Fruit fly (Drosophila melanogaster) whole organism, pupa: Measurements from ENCODE around the gene escl.
A peak's percentile ranks its signal among the peaks of the same experiment; 100 is the strongest.

Experiments used
- CG14655 ChIP-seq: fragments of 200-800 bp; sonication (Bioruptor generic); optimal IDR thresholded peaks from 3 replicates; lab custom pipeline; 2017; ENCODE audit warnings: mild to moderate bottlenecking, missing biosample characterization, missing genetic modification reagents, missing genetic modification characterization
- CG34367 ChIP-seq: fragments of 200-800 bp; sonication (Bioruptor generic); optimal IDR thresholded peaks from 2 replicates; lab custom pipeline; 2018; ENCODE audit warnings: missing biosample characterization, mild to moderate bottlenecking, missing genetic modification characterization
- CG4496 ChIP-seq: fragments of 200-800 bp; sonication (Bioruptor generic); IDR thresholded peaks from 3 replicates; pipeline ENCODE4 v1.3.6; 2022; ENCODE audit warnings: missing biosample characterization, missing genetic modification characterization
- CG8301 ChIP-seq: fragments of 200-800 bp; sonication (Bioruptor generic); optimal IDR thresholded peaks from 2 replicates; lab custom pipeline; 2018; ENCODE audit warnings: missing biosample characterization, mild to moderate bottlenecking, missing genetic modification characterization
- Ets98B ChIP-seq: fragments of 200-800 bp; sonication (Bioruptor generic); IDR thresholded peaks from 2 replicates; pipeline ENCODE4 v1.3.6; 2022; ENCODE audit warnings: missing biosample characterization, missing genetic modification characterization
- Pif1B ChIP-seq: fragments of 200-800 bp; sonication (Bioruptor generic); optimal IDR thresholded peaks from 3 replicates; lab custom pipeline; 2016; ENCODE audit warnings: missing biosample characterization, missing genetic modification characterization
- rn ChIP-seq: fragments of 200-800 bp; sonication (Bioruptor generic); IDR thresholded peaks from 2 replicates; pipeline ENCODE4 v1.3.6; 2022; ENCODE audit warnings: missing biosample characterization, missing genetic modification characterization

DNA sequence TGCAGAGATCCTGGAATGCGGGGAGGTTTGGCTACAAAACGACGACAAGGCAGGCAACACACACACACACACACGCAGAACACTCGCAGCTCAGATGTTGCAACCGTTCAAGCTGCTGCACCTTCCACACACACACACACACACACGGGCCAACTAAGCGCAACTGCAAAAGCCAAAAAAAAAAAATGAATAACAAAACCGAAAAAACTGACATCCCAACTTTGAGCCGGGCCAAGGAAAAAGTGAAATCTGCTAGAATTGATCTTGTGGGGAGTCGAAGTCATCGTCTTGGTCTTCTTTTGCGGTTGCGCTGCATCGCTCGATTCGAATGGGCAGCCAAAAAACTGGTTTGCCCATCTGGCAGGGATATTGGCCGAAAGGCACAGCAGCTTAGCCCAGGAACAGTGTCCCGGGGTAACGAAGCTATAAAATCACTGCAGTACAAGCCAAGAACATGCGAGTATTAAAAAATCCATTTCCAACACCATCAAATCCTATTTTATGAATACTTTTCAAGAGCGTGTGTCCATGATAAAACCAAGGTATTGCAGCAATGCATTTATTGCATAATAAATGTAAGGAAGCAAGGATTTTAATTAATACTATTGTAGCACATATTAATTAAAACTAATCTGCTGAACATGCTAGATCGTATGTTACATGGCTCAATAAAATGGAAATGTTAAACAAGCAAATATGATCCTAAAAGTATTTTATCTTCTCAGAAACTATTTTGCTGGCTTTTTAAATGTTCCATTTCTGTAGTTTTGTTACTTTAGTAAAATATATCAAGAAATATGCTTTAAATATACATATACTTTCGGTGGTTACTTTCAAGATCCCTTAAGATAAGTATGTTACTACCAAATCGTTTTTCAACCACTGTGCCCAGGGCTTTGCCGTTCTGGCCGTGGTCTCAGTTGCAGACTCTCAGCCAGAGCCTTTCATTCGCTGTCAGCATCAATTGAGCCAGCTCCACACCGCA, 24.8 kb upstream of the escl start:
- TF ChIP-seq rn (no peak), CG8301 (tag; lab: Kevin White, UChicago) (peak; percentile 22), CG34367 (tag; lab: Kevin White, UChicago) (peak; percentile 8), CG14655 (peak; percentile 53), CG4496 (GFP tag; lab: Robert Waterston, UW) (no peak), Ets98B (no peak), Pif1B (GFP tag; lab: Kevin White, UChicago) (no peak)
